Worm (Caenorhabditis elegans): ENCODE data around the gene C34D4.3.

- no peak for TF ChIP-seq unc-39 (tag; optimal IDR thresholded peaks at IDR 0.05)
- no peak for TF ChIP-seq ztf-11 (tag; optimal IDR thresholded peaks at IDR 0.05)
- no peak for TF ChIP-seq ces-1 (GFP tag; optimal IDR thresholded peaks at IDR 0.05)
- no peak for TF ChIP-seq unc-62 (GFP tag; optimal IDR thresholded peaks at IDR 0.05)
- no peak for TF ChIP-seq zip-8 (tag; optimal IDR thresholded peaks at IDR 0.05)
- no peak for TF ChIP-seq nhr-28 (tag; optimal IDR thresholded peaks at IDR 0.05)
- no peak for TF ChIP-seq ceh-83 (GFP tag; optimal IDR thresholded peaks at IDR 0.05)
- no peak for TF ChIP-seq snpc-4 (tag; optimal IDR thresholded peaks at IDR 0.05)
- TF ChIP-seq elt-3 (tag; optimal IDR thresholded peaks at IDR 0.05), result no peak
- no peak for TF ChIP-seq nhr-12 (tag; optimal IDR thresholded peaks at IDR 0.05)
- no peak for TF ChIP-seq sem-2 (GFP tag; optimal IDR thresholded peaks at IDR 0.05)
- TF ChIP-seq unc-120 (tag; optimal IDR thresholded peaks at IDR 0.05; ENCODE audit: poor library complexity, severe bottlenecking), result no peak
Measured at ce11 chrIV:7121313-7122055, 32.0 kb upstream of the C34D4.3 start, which contains the start of the genes C34D4.10 and str-48.
